Fruit fly (Drosophila melanogaster) whole organism, embryonic: ENCODE data around the gene RpS15Aa.
A peak's percentile ranks its signal among the peaks of the same experiment; 100 is the strongest.

Experiments used
- Adf1 ChIP-seq: fragments of 200-800 bp; sonication (Bioruptor generic); IDR thresholded peaks from 2 replicates; pipeline ENCODE4 v1.3.6; 2022; ENCODE audit warnings: missing biosample characterization, missing genetic modification characterization
- Atf-2 ChIP-seq: fragments of 200-800 bp; sonication (Bioruptor generic); optimal IDR thresholded peaks from 2 replicates; lab custom pipeline; 2016; ENCODE audit warnings: missing biosample characterization, missing genetic modification characterization
- CG10431 ChIP-seq: fragments of 200-800 bp; sonication (Bioruptor generic); optimal IDR thresholded peaks from 3 replicates; lab custom pipeline; 2018; ENCODE audit warnings: missing biosample characterization, mild to moderate bottlenecking, missing genetic modification characterization
- CG12155 ChIP-seq: fragments of 200-800 bp; sonication (Bioruptor generic); optimal IDR thresholded peaks from 3 replicates; lab custom pipeline; 2016; ENCODE audit warnings: missing biosample characterization, missing genetic modification characterization
- CG12659 ChIP-seq: fragments of 200-800 bp; sonication (Bioruptor generic); optimal IDR thresholded peaks from 3 replicates; lab custom pipeline; 2017; ENCODE audit warnings: mild to moderate bottlenecking, missing biosample characterization, missing genetic modification reagents, missing genetic modification characterization
- CG13894 ChIP-seq: fragments of 200-800 bp; sonication (Bioruptor generic); optimal IDR thresholded peaks from 3 replicates; lab custom pipeline; 2018; ENCODE audit warnings: missing biosample characterization, mild to moderate bottlenecking, missing genetic modification characterization, moderate library complexity
- CG15479 ChIP-seq: fragments of 200-800 bp; sonication (Bioruptor generic); optimal IDR thresholded peaks from 3 replicates; lab custom pipeline; 2019; ENCODE audit warnings: missing biosample characterization, mild to moderate bottlenecking, missing genetic modification characterization, moderate library complexity
- CG15514 ChIP-seq: fragments of 200-800 bp; sonication (Bioruptor generic); optimal IDR thresholded peaks from 3 replicates; lab custom pipeline; 2017; ENCODE audit warnings: missing biosample characterization, missing genetic modification characterization, mild to moderate bottlenecking, moderate library complexity, missing genetic modification reagents
- CG17328 ChIP-seq: fragments of 200-800 bp; sonication (Bioruptor generic); IDR thresholded peaks from 2 replicates; pipeline ENCODE4 v1.3.6; 2022; ENCODE audit warnings: missing biosample characterization, missing genetic modification characterization
- CG17829 ChIP-seq: fragments of 200-800 bp; optimal IDR thresholded peaks from 2 replicates; lab custom pipeline; 2019; ENCODE audit warnings: missing biosample characterization, mild to moderate bottlenecking, missing genetic modification characterization, moderate library complexity
- CG18476 ChIP-seq: fragments of 200-800 bp; sonication (Bioruptor generic); optimal IDR thresholded peaks from 2 replicates; lab custom pipeline; 2016; ENCODE audit warnings: missing biosample characterization, mild to moderate bottlenecking, missing genetic modification characterization
- CG3407 ChIP-seq: fragments of 200-800 bp; sonication (Bioruptor generic); optimal IDR thresholded peaks from 2 replicates; lab custom pipeline; 2018; ENCODE audit warnings: missing biosample characterization, mild to moderate bottlenecking, missing genetic modification characterization
- CG4854 ChIP-seq: fragments of 200-800 bp; sonication (Bioruptor generic); optimal IDR thresholded peaks from 2 replicates; lab custom pipeline; 2016; ENCODE audit warnings: missing biosample characterization, missing genetic modification characterization, inconsistent platforms
- CG5953 ChIP-seq: fragments of 200-800 bp; sonication (Bioruptor generic); IDR thresholded peaks from 2 replicates; pipeline ENCODE4 v1.3.6; 2022; ENCODE audit warnings: missing biosample characterization, missing genetic modification characterization
- CG6765 ChIP-seq: fragments of 200-800 bp; sonication (Bioruptor generic); optimal IDR thresholded peaks from 3 replicates; lab custom pipeline; 2017; ENCODE audit warnings: missing biosample characterization, mild to moderate bottlenecking, missing genetic modification characterization
- CG7928 ChIP-seq: fragments of 200-800 bp; sonication (Bioruptor generic); optimal IDR thresholded peaks from 2 replicates; lab custom pipeline; 2017; ENCODE audit warnings: missing biosample characterization, mild to moderate bottlenecking, missing genetic modification characterization
- CG7963 ChIP-seq: fragments of 200-800 bp; sonication (Bioruptor generic); IDR thresholded peaks from 3 replicates; pipeline ENCODE4 v1.3.6; 2022; ENCODE audit warnings: missing biosample characterization, missing genetic modification characterization; ENCODE audit not compliant: partially characterized antibody
- CG8944 ChIP-seq: fragments of 200-800 bp; sonication (Bioruptor generic); optimal IDR thresholded peaks from 3 replicates; lab custom pipeline; 2016; ENCODE audit warnings: missing biosample characterization, missing genetic modification characterization
- CoRest ChIP-seq: fragments of 200-800 bp; sonication (Bioruptor generic); optimal IDR thresholded peaks from 3 replicates; lab custom pipeline; 2018; ENCODE audit warnings: missing biosample characterization, mild to moderate bottlenecking, missing genetic modification characterization, moderate library complexity
- Drgx ChIP-seq: fragments of 200-800 bp; sonication (Bioruptor generic); IDR thresholded peaks from 2 replicates; pipeline ENCODE4 v1.3.6; 2022; ENCODE audit warnings: missing biosample characterization, missing genetic modification characterization
- Elba2 ChIP-seq: fragments of 200-800 bp; sonication (Bioruptor generic); optimal IDR thresholded peaks from 3 replicates; lab custom pipeline; 2016; ENCODE audit warnings: missing biosample characterization, missing genetic modification characterization
- Fer3 ChIP-seq: fragments of 200-800 bp; sonication (Bioruptor generic); optimal IDR thresholded peaks from 2 replicates; lab custom pipeline; 2018; ENCODE audit warnings: missing biosample characterization, mild to moderate bottlenecking, missing genetic modification characterization, moderate library complexity
- GATAe ChIP-seq: fragments of 200-800 bp; sonication (Bioruptor generic); conservative IDR thresholded peaks from 2 replicates; pipeline ENCODE4 v1.3.6; 2022; ENCODE audit warnings: missing biosample characterization, missing genetic modification characterization
- H2.0 ChIP-seq: fragments of 200-800 bp; sonication (Bioruptor generic); IDR thresholded peaks from 2 replicates; pipeline ENCODE4 v1.3.6; 2022; ENCODE audit warnings: missing biosample characterization, missing genetic modification characterization
- Kr ChIP-seq: fragments of 200-800 bp; sonication (Bioruptor generic); optimal IDR thresholded peaks from 2 replicates; lab custom pipeline; 2017; ENCODE audit warnings: missing biosample characterization, mild to moderate bottlenecking, missing genetic modification characterization
- Med ChIP-seq: fragments of 200-800 bp; sonication (Bioruptor generic); peaks from one replicate; lab custom pipeline; 2016; ENCODE audit warnings: missing biosample characterization, missing genetic modification characterization, mild to moderate bottlenecking, inconsistent platforms, moderate library complexity
- Mes4 ChIP-seq: fragments of 200-800 bp; sonication (Bioruptor generic); optimal IDR thresholded peaks from 2 replicates; lab custom pipeline; 2016; ENCODE audit warnings: missing biosample characterization, missing genetic modification characterization
- NFAT ChIP-seq: fragments of 200-800 bp; sonication (Bioruptor generic); IDR thresholded peaks from 2 replicates; pipeline ENCODE4 v1.3.6; 2022; ENCODE audit warnings: missing biosample characterization, missing genetic modification characterization
- Nf-YA ChIP-seq: fragments of 200-800 bp; sonication (Bioruptor generic); IDR thresholded peaks from 2 replicates; pipeline ENCODE4 v1.3.6; 2022; ENCODE audit warnings: missing biosample characterization, missing genetic modification characterization
- Nf-YC ChIP-seq: fragments of 200-800 bp; optimal IDR thresholded peaks from 3 replicates; lab custom pipeline; 2019; ENCODE audit warnings: missing biosample characterization, mild to moderate bottlenecking, missing genetic modification characterization, moderate library complexity
- Oli ChIP-seq: fragments of 200-800 bp; sonication (Bioruptor generic); optimal IDR thresholded peaks from 2 replicates; lab custom pipeline; 2018; ENCODE audit warnings: missing biosample characterization, mild to moderate bottlenecking, missing genetic modification characterization, moderate library complexity
- Scr ChIP-seq: fragments of 200-800 bp; sonication (Bioruptor generic); IDR thresholded peaks from 2 replicates; pipeline ENCODE4 v1.3.6; 2022; ENCODE audit warnings: missing biosample characterization, missing genetic modification characterization; ENCODE audit not compliant: partially characterized antibody
- Tbp ChIP-seq: fragments of >200 bp; optimal IDR thresholded peaks from 2 replicates; lab custom pipeline; 2018; ENCODE audit warnings: missing biosample characterization, missing genetic modification characterization
- Vsx1 ChIP-seq: fragments of 200-800 bp; sonication (Bioruptor generic); optimal IDR thresholded peaks from 2 replicates; lab custom pipeline; 2017; ENCODE audit warnings: missing biosample characterization, mild to moderate bottlenecking, missing genetic modification characterization, missing genetic modification reagents
- bcd ChIP-seq: fragments of 200-800 bp; sonication (Bioruptor generic); optimal IDR thresholded peaks from 2 replicates; lab custom pipeline; 2017; ENCODE audit warnings: missing biosample characterization, mild to moderate bottlenecking, missing genetic modification characterization
- cad ChIP-seq: fragments of >200 bp; optimal IDR thresholded peaks from 2 replicates; lab custom pipeline; 2017; ENCODE audit warnings: missing biosample characterization, missing genetic modification characterization
- corto ChIP-seq: fragments of 200-800 bp; sonication (Bioruptor generic); optimal IDR thresholded peaks from 2 replicates; lab custom pipeline; 2016; ENCODE audit warnings: missing biosample characterization, mild to moderate bottlenecking, missing genetic modification characterization, moderate library complexity
- dan ChIP-seq: fragments of 200-800 bp; sonication (Bioruptor generic); IDR thresholded peaks from 2 replicates; pipeline ENCODE4 v1.3.6; 2022; ENCODE audit warnings: missing biosample characterization, missing genetic modification characterization
- ftz-f1 ChIP-seq: fragments of 200-800 bp; sonication (Bioruptor generic); optimal IDR thresholded peaks from 2 replicates; lab custom pipeline; 2016; ENCODE audit warnings: missing biosample characterization, missing genetic modification characterization
- lilli ChIP-seq: fragments of 200-800 bp; sonication (Bioruptor generic); optimal IDR thresholded peaks from 3 replicates; lab custom pipeline; 2016; ENCODE audit warnings: missing biosample characterization, missing genetic modification characterization
- mam ChIP-seq: fragments of 200-800 bp; sonication (Bioruptor generic); optimal IDR thresholded peaks from 3 replicates; lab custom pipeline; 2016; ENCODE audit warnings: missing biosample characterization, missing genetic modification characterization
- nom ChIP-seq: fragments of 200-800 bp; sonication (Bioruptor generic); optimal IDR thresholded peaks from 2 replicates; lab custom pipeline; 2017; ENCODE audit warnings: missing biosample characterization, missing genetic modification characterization, mild to moderate bottlenecking, moderate library complexity, missing genetic modification reagents
- odd ChIP-seq: fragments of 200-800 bp; sonication (Bioruptor generic); optimal IDR thresholded peaks from 2 replicates; lab custom pipeline; 2017; ENCODE audit warnings: missing biosample characterization, mild to moderate bottlenecking, missing genetic modification characterization
- peb ChIP-seq: fragments of 200-800 bp; sonication (Bioruptor generic); IDR thresholded peaks from 2 replicates; pipeline ENCODE4 v1.3.6; 2022; ENCODE audit warnings: missing biosample characterization, missing genetic modification characterization
- sima ChIP-seq: fragments of 200-800 bp; sonication (Bioruptor generic); optimal IDR thresholded peaks from 2 replicates; lab custom pipeline; 2016; ENCODE audit warnings: missing biosample characterization, missing genetic modification characterization
- sisA ChIP-seq: fragments of 200-800 bp; sonication (Bioruptor generic); IDR thresholded peaks from 2 replicates; pipeline ENCODE4 v1.3.6; 2022; ENCODE audit warnings: missing biosample characterization, missing genetic modification characterization
- tin ChIP-seq: fragments of 200-800 bp; sonication (Bioruptor generic); optimal IDR thresholded peaks from 3 replicates; lab custom pipeline; 2016; ENCODE audit warnings: missing biosample characterization, missing genetic modification characterization
- toy ChIP-seq: fragments of 200-800 bp; sonication (Bioruptor generic); IDR thresholded peaks from 2 replicates; pipeline ENCODE4 v1.3.6; 2022; ENCODE audit warnings: missing biosample characterization, missing genetic modification characterization
- unpg ChIP-seq: fragments of 200-800 bp; sonication (Bioruptor generic); optimal IDR thresholded peaks from 3 replicates; lab custom pipeline; 2018; ENCODE audit warnings: missing biosample characterization, mild to moderate bottlenecking, missing genetic modification characterization, moderate library complexity
- vfl ChIP-seq: fragments of 200-800 bp; sonication (Bioruptor generic); optimal IDR thresholded peaks from 2 replicates; lab custom pipeline; 2016; ENCODE audit warnings: missing biosample characterization, missing genetic modification characterization
- zfh1 ChIP-seq: fragments of 200-800 bp; sonication (Bioruptor generic); IDR thresholded peaks from 3 replicates; pipeline ENCODE4 v1.3.6; 2022; ENCODE audit warnings: missing biosample characterization, missing genetic modification characterization

The RpS15Aa gene

DNA sequence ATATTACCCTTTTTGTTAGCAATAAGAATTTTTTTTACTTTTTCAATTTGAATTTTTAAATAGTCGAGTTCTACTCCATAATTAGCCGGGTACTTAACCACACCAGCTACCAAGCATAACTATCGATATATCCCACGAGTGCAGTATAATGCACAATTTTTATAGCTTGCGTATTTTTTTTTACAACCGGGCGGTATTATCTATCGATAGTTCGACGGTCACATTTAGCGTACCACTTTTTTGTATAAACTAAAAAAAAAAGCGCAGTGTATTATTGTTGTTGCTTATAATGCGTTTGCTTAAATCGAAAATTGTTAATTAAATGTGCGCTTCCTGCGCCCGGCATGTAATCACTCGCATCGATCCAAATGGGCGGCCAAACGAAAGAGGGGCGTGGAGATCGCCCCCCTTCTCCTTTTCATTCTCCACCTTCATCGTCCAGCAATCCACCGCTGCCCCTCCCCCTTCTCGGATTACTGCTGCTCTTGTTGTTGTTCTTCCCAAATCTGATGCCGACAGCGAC, 49.6 kb downstream of the RpS15Aa start, which contains the start of gene Remo (continued):
- TF ChIP-seq Med (GFP tag; lab: Kevin White, UChicago) (peak; percentile 44), bcd (GFP tag; lab: Kevin White, UChicago) (peak; percentile 72), peb (GFP tag; lab: Robert Waterston, UW) (no peak), Adf1 (GFP tag; lab: Robert Waterston, UW) (peak; percentile 86), Mes4 (GFP tag; lab: Kevin White, UChicago) (no peak), CG13894 (tag; lab: Kevin White, UChicago) (peak; percentile 51), GATAe (GFP tag; lab: Robert Waterston, UW) (no peak), vfl (GFP tag; lab: Kevin White, UChicago) (no peak), Atf-2 (GFP tag; lab: Kevin White, UChicago) (no peak), Kr (GFP tag; lab: Kevin White, UChicago) (no peak), zfh1 (no peak), H2.0 (no peak), CG18476 (GFP tag; lab: Kevin White, UChicago) (no peak), CG7928 (GFP tag; lab: Kevin White, UChicago) (peak; percentile 29), sisA (GFP tag; lab: Robert Waterston, UW) (no peak), Drgx (no peak), Tbp (GFP tag; lab: Kevin White, UChicago) (no peak), Scr (GFP tag; lab: Robert Waterston, UW) (peak; percentile 77), CG6765 (no peak), Fer3 (tag; lab: Kevin White, UChicago) (no peak), CG15514 (peak; percentile 58), CG10431 (GFP tag; lab: Kevin White, UChicago) (no peak), Nf-YC (tag; lab: Kevin White, UChicago) (peak; percentile 24), CG4854 (no peak), Vsx1 (GFP tag; lab: Kevin White, UChicago) (no peak), CG5953 (GFP tag; lab: Robert Waterston, UW) (no peak), Elba2 (peak; percentile 89), dan (GFP tag; lab: Robert Waterston, UW) (no peak), lilli (GFP tag; lab: Kevin White, UChicago) (no peak), CG8944 (no peak), unpg (GFP tag; lab: Kevin White, UChicago) (no peak), Oli (no peak), CoRest (peak; percentile 39), ftz-f1 (GFP tag; lab: Kevin White, UChicago) (no peak), nom (GFP tag; lab: Kevin White, UChicago) (peak; percentile 61), CG15479 (GFP tag; lab: Kevin White, UChicago) (peak; percentile 62), mam (GFP tag; lab: Kevin White, UChicago) (no peak), tin (GFP tag; lab: Kevin White, UChicago) (no peak), CG12155 (GFP tag; lab: Kevin White, UChicago) (no peak), corto (GFP tag; lab: Kevin White, UChicago) (no peak), NFAT (GFP tag; lab: Robert Waterston, UW) (no peak), toy (GFP tag; lab: Robert Waterston, UW) (no peak), CG3407 (no peak), odd (no peak), sima (no peak), Nf-YA (no peak), CG17829 (tag; lab: Kevin White, UChicago) (no peak), CG7963 (GFP tag; lab: Robert Waterston, UW) (no peak), cad (GFP tag; lab: Kevin White, UChicago) (no peak), CG17328 (GFP tag; lab: Robert Waterston, UW) (no peak), CG12659 (peak; percentile 72)
